In the genomic region with DNA sequence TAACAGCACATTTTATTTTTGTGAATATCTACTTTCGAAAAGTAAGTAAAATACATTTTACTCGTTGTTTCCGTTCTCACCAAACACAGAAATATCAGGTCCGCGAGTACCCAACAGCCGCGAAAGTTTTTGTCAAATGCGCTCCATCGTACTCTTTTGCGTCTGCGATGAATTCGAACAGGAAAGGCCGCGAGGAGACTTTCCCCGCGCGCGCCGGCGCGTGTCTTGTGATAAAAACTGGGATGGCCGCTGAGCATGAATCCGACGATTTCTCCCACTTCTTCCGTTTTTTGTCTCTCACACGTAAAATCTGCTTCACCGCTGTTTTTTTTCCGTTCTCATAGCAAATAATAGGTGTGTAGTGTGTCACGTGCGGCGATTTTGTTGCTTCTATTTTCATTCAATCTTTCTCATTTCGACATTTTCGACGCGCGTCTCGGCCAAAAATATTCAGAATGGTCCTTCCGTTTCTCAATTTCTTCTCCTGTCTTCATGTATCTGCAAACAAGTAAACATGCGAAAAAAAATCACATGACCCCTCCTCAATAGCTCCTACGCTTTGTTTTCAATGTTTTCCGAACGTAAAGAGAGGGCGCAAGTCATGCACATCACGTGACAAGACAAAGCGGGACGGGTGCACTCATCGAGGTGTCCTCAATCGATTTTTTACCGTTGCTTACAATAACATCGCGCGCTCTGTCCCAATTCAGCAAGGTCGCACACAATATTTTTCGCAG, we compare ENCODE assay signal across 4 worm cellular contexts.
A peak's percentile ranks its signal among the peaks of the same experiment; 100 is the strongest.
TF ChIP-seq lines count a peak whose summit lies in the region.

TSS of gene uvs-1 (minus strand) at position 145 of the 737 bp plus-strand sequence.

TF ChIP-seq in whole organism, L2 larva, 48 proteins besides CTCF, POLR2A, EP300 and RAD21 (continues in another document):
- TF ChIP-seq ztf-4 (tag; optimal IDR thresholded peaks at IDR 0.05; lab: Kevin White, UChicago) (no peak), Y55F3AM.14 (GFP tag; optimal IDR thresholded peaks at IDR 0.05; lab: Kevin White, UChicago) (no peak), lin-39 (tag; optimal IDR thresholded peaks at IDR 0.05; lab: Kevin White, UChicago) (no peak), ceh-82 (tag; optimal IDR thresholded peaks at IDR 0.05; lab: Kevin White, UChicago) (no peak), nhr-237 (tag; optimal IDR thresholded peaks at IDR 0.05; lab: Kevin White, UChicago) (no peak), mbf-1 (tag; optimal IDR thresholded peaks at IDR 0.05; lab: Kevin White, UChicago) (no peak), unc-39 (tag; optimal IDR thresholded peaks at IDR 0.05; lab: Kevin White, UChicago) (no peak), ZK546.5 (tag; optimal IDR thresholded peaks at IDR 0.05; lab: Kevin White, UChicago) (no peak), egl-27 (tag; optimal IDR thresholded peaks at IDR 0.05; lab: Kevin White, UChicago) (no peak), dmd-4 (tag; optimal IDR thresholded peaks at IDR 0.05; lab: Kevin White, UChicago) (no peak), ceh-16 (tag; optimal IDR thresholded peaks at IDR 0.05; lab: Kevin White, UChicago) (no peak), C34F6.9 (tag; optimal IDR thresholded peaks at IDR 0.05; lab: Kevin White, UChicago) (peak; percentile 68), nhr-77 (tag; optimal IDR thresholded peaks at IDR 0.05; lab: Kevin White, UChicago) (no peak), nhr-6 (tag; optimal IDR thresholded peaks at IDR 0.05; lab: Kevin White, UChicago) (no peak), alr-1 (tag; optimal IDR thresholded peaks at IDR 0.05; lab: Kevin White, UChicago) (no peak), nhr-23 (tag; optimal IDR thresholded peaks at IDR 0.05; lab: Kevin White, UChicago) (no peak), ama-1 (optimal IDR thresholded peaks at IDR 0.05; lab: Kevin White, UChicago) (no peak), sma-9 (GFP tag; optimal IDR thresholded peaks at IDR 0.05; lab: Kevin White, UChicago) (peak; percentile 18), sma-9 (tag; optimal IDR thresholded peaks at IDR 0.05; lab: Kevin White, UChicago) (no peak), elt-3 (tag; optimal IDR thresholded peaks at IDR 0.05; lab: Kevin White, UChicago) (no peak), nhr-25 (tag; optimal IDR thresholded peaks at IDR 0.05; lab: Kevin White, UChicago) (peak; percentile 23), crh-2 (tag; optimal IDR thresholded peaks at IDR 0.05; lab: Kevin White, UChicago) (peak; percentile 29)

TF ChIP-seq in whole organism, L4 larva, 104 proteins besides CTCF, POLR2A, EP300 and RAD21 (continues in another document):
- TF ChIP-seq attf-4 (tag; optimal IDR thresholded peaks at IDR 0.05; lab: Kevin White, UChicago) (no peak), fkh-10 (GFP tag; optimal IDR thresholded peaks at IDR 0.05; lab: Kevin White, UChicago) (peak; percentile 8), F26F4.8 (GFP tag; conservative IDR thresholded peaks at IDR 0.05; lab: Robert Waterston, UW) (no peak), hmg-1.1 (GFP tag; IDR thresholded peaks at IDR 0.05; lab: Robert Waterston, UW) (peak; percentile 38; the same call in 1 of the 2 replicates), nhr-111 (GFP tag; optimal IDR thresholded peaks at IDR 0.05; lab: Kevin White, UChicago) (no peak), aha-1 (tag; lab: Kevin White, UChicago) (peak; percentile 96), ZK337.2 (GFP tag; IDR thresholded peaks at IDR 0.05; lab: Robert Waterston, UW) (no peak), F49E8.2 (tag; optimal IDR thresholded peaks at IDR 0.05; lab: Kevin White, UChicago; ENCODE audit: borderline replicate concordance) (no peak), lin-15B (tag; optimal IDR thresholded peaks at IDR 0.05; lab: Kevin White, UChicago) (no peak), nhr-6 (tag; optimal IDR thresholded peaks at IDR 0.05; lab: Kevin White, UChicago) (no peak), nhr-102 (tag; optimal IDR thresholded peaks at IDR 0.05; lab: Kevin White, UChicago) (no peak), ztf-11 (tag; optimal IDR thresholded peaks at IDR 0.05; lab: Kevin White, UChicago) (no peak), vab-7 (GFP tag; IDR thresholded peaks at IDR 0.05; lab: Robert Waterston, UW) (no peak), nhr-76 (tag; optimal IDR thresholded peaks at IDR 0.05; lab: Kevin White, UChicago) (no peak), nhr-77 (tag; optimal IDR thresholded peaks at IDR 0.05; lab: Kevin White, UChicago) (peak; percentile 39), nhr-237 (tag; optimal IDR thresholded peaks at IDR 0.05; lab: Kevin White, UChicago) (no peak), nhr-28 (tag; optimal IDR thresholded peaks at IDR 0.05; lab: Kevin White, UChicago) (peak; percentile 61), arid-1 (GFP tag; conservative IDR thresholded peaks at IDR 0.05; lab: Robert Waterston, UW) (no peak), unc-62 (GFP tag; optimal IDR thresholded peaks at IDR 0.05 in 1 of 2; lab: Kevin White, UChicago) (peak in 1 of 2 experiments; percentile 98), unc-62 (tag; optimal IDR thresholded peaks at IDR 0.05; lab: Kevin White, UChicago) (no peak), rbr-2 (tag; optimal IDR thresholded peaks at IDR 0.05; lab: Kevin White, UChicago) (no peak), zag-1 (tag; optimal IDR thresholded peaks at IDR 0.05; lab: Kevin White, UChicago) (no peak)

TF ChIP-seq in whole organism, late embryonic, 69 proteins besides CTCF, POLR2A, EP300 and RAD21:
- TF ChIP-seq C08G9.2 (tag; optimal IDR thresholded peaks at IDR 0.05; lab: Kevin White, UChicago), result no peak
- no peak for TF ChIP-seq ztf-16 (tag; optimal IDR thresholded peaks at IDR 0.05; lab: Kevin White, UChicago)
- peak; percentile 94 for TF ChIP-seq hlh-30 (tag; optimal IDR thresholded peaks at IDR 0.05; lab: Kevin White, UChicago; ENCODE audit: insufficient read depth)
- peak; percentile 60 for TF ChIP-seq tbx-2 (tag; optimal IDR thresholded peaks at IDR 0.05; lab: Kevin White, UChicago)
- TF ChIP-seq pha-2 (tag; optimal IDR thresholded peaks at IDR 0.05; lab: Kevin White, UChicago), result peak; percentile 13
- TF ChIP-seq ceh-31 (tag; optimal IDR thresholded peaks at IDR 0.05; lab: Kevin White, UChicago), result peak; percentile 41
- TF ChIP-seq ceh-34 (tag; optimal IDR thresholded peaks at IDR 0.05; lab: Kevin White, UChicago), result peak; percentile 1
- no peak for TF ChIP-seq ttx-3 (tag; optimal IDR thresholded peaks at IDR 0.05; lab: Kevin White, UChicago)
- no peak for TF ChIP-seq fkh-10 (GFP tag; optimal IDR thresholded peaks at IDR 0.05; lab: Kevin White, UChicago)
- TF ChIP-seq pag-3 (tag; optimal IDR thresholded peaks at IDR 0.05; lab: Kevin White, UChicago; ENCODE audit: borderline replicate concordance), result no peak
- no peak for TF ChIP-seq rnt-1 (tag; optimal IDR thresholded peaks at IDR 0.05; lab: Kevin White, UChicago)
- no peak for TF ChIP-seq pat-9 (tag; optimal IDR thresholded peaks at IDR 0.05; lab: Kevin White, UChicago)

TF ChIP-seq in whole organism, mixed stage, embryonic, 35 proteins besides CTCF, POLR2A, EP300 and RAD21:
- TF ChIP-seq ceh-43 (GFP tag; optimal IDR thresholded peaks at IDR 0.05; lab: Kevin White, UChicago) (no peak), lsy-2 (tag; optimal IDR thresholded peaks at IDR 0.05; lab: Kevin White, UChicago) (peak; percentile 23), lin-13 (tag; optimal IDR thresholded peaks at IDR 0.05; lab: Kevin White, UChicago) (no peak), hlh-1 (tag; optimal IDR thresholded peaks at IDR 0.05; lab: Kevin White, UChicago) (peak; percentile 62), zip-8 (tag; optimal IDR thresholded peaks at IDR 0.05; lab: Kevin White, UChicago) (no peak), ces-1 (GFP tag; optimal IDR thresholded peaks at IDR 0.05; lab: Kevin White, UChicago) (no peak), sem-2 (GFP tag; optimal IDR thresholded peaks at IDR 0.05; lab: Kevin White, UChicago) (no peak), blmp-1 (tag; optimal IDR thresholded peaks at IDR 0.05; lab: Kevin White, UChicago) (no peak), sptf-1 (tag; optimal IDR thresholded peaks at IDR 0.05; lab: Kevin White, UChicago) (no peak), mep-1 (tag; optimal IDR thresholded peaks at IDR 0.05; lab: Kevin White, UChicago) (peak; percentile 14)
